Worm (Caenorhabditis elegans): ENCODE measurements around the gene F08F1.3.
"Not testable (repeated sequence)": the region's sequence is repeated elsewhere in the genome, so short reads cannot be mapped to it uniquely, and the experiment has no call there.

F08F1.3 gene

ce11 chrX:8404308-8405085, 24.1 kb upstream of the F08F1.3 start (continued):
- TF ChIP-seq ceh-79 (tag; optimal IDR thresholded peaks at IDR 0.05) = peak; percentile 98
- TF ChIP-seq hlh-12 (tag; optimal IDR thresholded peaks at IDR 0.05) = peak; percentile 87
- TF ChIP-seq hsf-1 (GFP tag; IDR thresholded peaks at IDR 0.05) = peak; percentile 64; the same call in 1 of the 2 replicates

ce11 chrX:8406815-8407214, 21.8 kb upstream of the F08F1.3 start:
- TF ChIP-seq hrde-1 (tag; optimal IDR thresholded peaks at IDR 0.05; ENCODE audit: borderline replicate concordance) (no peak), K12H6.12 (tag; optimal IDR thresholded peaks at IDR 0.05) (no peak), B0035.1 (tag; optimal IDR thresholded peaks at IDR 0.05) (no peak), ztf-3 (GFP tag; optimal IDR thresholded peaks at IDR 0.05) (no peak), lsy-27 (tag; optimal IDR thresholded peaks at IDR 0.05; ENCODE audit: borderline replicate concordance, insufficient read depth) (no peak), F55B11.4 (tag; optimal IDR thresholded peaks at IDR 0.05; ENCODE audit: borderline replicate concordance, insufficient read depth) (no peak), xnd-1 (tag; optimal IDR thresholded peaks at IDR 0.05) (no peak), Y53G8AR.9 (GFP tag; conservative IDR thresholded peaks at IDR 0.05) (no peak)

- TF ChIP-seq egl-18 (GFP tag; IDR thresholded peaks at IDR 0.05) (no peak), hlh-12 (tag; optimal IDR thresholded peaks at IDR 0.05) (no peak), ceh-91 (GFP tag; IDR thresholded peaks at IDR 0.05) (no peak), rec-8 (tag; optimal IDR thresholded peaks at IDR 0.05) (no peak)
Observed at ce11 chrX:8408267-8408666, 20.4 kb upstream of the F08F1.3 start, which contains the start of gene sulp-3. Gene sulp-3 (minus strand): TSS chrX:8408367.

ce11 chrX:8410754-8411153, 17.9 kb upstream of the F08F1.3 start, which contains the start of gene F08F1.9:
Gene F08F1.9 (minus strand): TSS chrX:8410854.
- not testable (repeated sequence) for TF ChIP-seq madf-8 (GFP tag; conservative IDR thresholded peaks at IDR 0.05); F22D6.2 (tag; optimal IDR thresholded peaks at IDR 0.05); tbp1 (GFP tag; optimal IDR thresholded peaks at IDR 0.05)

- TF ChIP-seq bed-2 (GFP tag; IDR thresholded peaks at IDR 0.05) (no peak), nfya-2 (GFP tag; IDR thresholded peaks at IDR 0.05) (no peak), fkh-3 (tag; optimal IDR thresholded peaks at IDR 0.05) (no peak), madf-3 (GFP tag; IDR thresholded peaks at IDR 0.05) (no peak), egl-44 (GFP tag; IDR thresholded peaks at IDR 0.05) (no peak), unc-62 (GFP tag; optimal IDR thresholded peaks at IDR 0.05) (no peak), Y79H2A.3 (GFP tag; conservative IDR thresholded peaks at IDR 0.05) (no peak), nhr-80 (tag; optimal IDR thresholded peaks at IDR 0.05) (no peak), lag-1 (GFP tag; IDR thresholded peaks at IDR 0.05) (no peak), tlf-1 (GFP tag; optimal IDR thresholded peaks at IDR 0.05) (no peak), nhr-90 (tag; optimal IDR thresholded peaks at IDR 0.05) (no peak), nhr-27 (tag; optimal IDR thresholded peaks at IDR 0.05) (no peak), hsf-1 (GFP tag; IDR thresholded peaks at IDR 0.05) (no peak)
Observed at ce11 chrX:8413130-8413529, 15.5 kb upstream of the F08F1.3 start, which contains the start of gene F08F1.4. Gene F08F1.4 (plus strand): TSS chrX:8413430.

- TF ChIP-seq ets-4 (GFP tag; optimal IDR thresholded peaks at IDR 0.05) (no peak), B0336.3 (GFP tag; IDR thresholded peaks at IDR 0.05) (no peak), cebp-2 (GFP tag; IDR thresholded peaks at IDR 0.05) (no peak), nhr-27 (tag; optimal IDR thresholded peaks at IDR 0.05) (no peak), xnd-1 (tag; optimal IDR thresholded peaks at IDR 0.05) (no peak), ccch-3 (GFP tag; optimal IDR thresholded peaks at IDR 0.05) (no peak), lag-1 (GFP tag; IDR thresholded peaks at IDR 0.05) (no peak), nfyb-1 (GFP tag; IDR thresholded peaks at IDR 0.05) (no peak), ama-1 (optimal IDR thresholded peaks at IDR 0.05) (no peak), ama-1 (GFP tag; optimal IDR thresholded peaks at IDR 0.05) (no peak), ekl-4 (GFP tag; IDR thresholded peaks at IDR 0.05) (no peak), nfya-2 (GFP tag; IDR thresholded peaks at IDR 0.05) (no peak), lsy-27 (tag; optimal IDR thresholded peaks at IDR 0.05; ENCODE audit: borderline replicate concordance, insufficient read depth) (no peak), F39B2.1 (GFP tag; IDR thresholded peaks at IDR 0.05) (no peak), hrde-1 (tag; optimal IDR thresholded peaks at IDR 0.05; ENCODE audit: borderline replicate concordance) (no peak)
Observed at ce11 chrX:8416819-8417218, 11.8 kb upstream of the F08F1.3 start, which contains the start of gene ced-8. Gene ced-8 (minus strand): TSS chrX:8416919.
